Fruit fly (Drosophila melanogaster) whole organism, embryonic: ENCODE measurements around the gene CG10581.

Source experiments
- CG10267 ChIP-seq: fragments of 200-800 bp; sonication (Bioruptor generic); optimal IDR thresholded peaks from 2 replicates; lab custom pipeline; 2018; ENCODE audit warnings: missing biosample characterization, mild to moderate bottlenecking, missing genetic modification characterization, moderate library complexity
- CG11695 ChIP-seq: fragments of 200-800 bp; sonication (Bioruptor generic); IDR thresholded peaks from 3 replicates; pipeline ENCODE4 v1.3.6; 2022; ENCODE audit warnings: missing biosample characterization, missing genetic modification characterization
- CG12219 ChIP-seq: fragments of 200-800 bp; sonication (Bioruptor generic); optimal IDR thresholded peaks from 3 replicates; lab custom pipeline; 2018; ENCODE audit warnings: missing biosample characterization, mild to moderate bottlenecking, missing genetic modification characterization
- CG12659 ChIP-seq: fragments of 200-800 bp; sonication (Bioruptor generic); optimal IDR thresholded peaks from 3 replicates; lab custom pipeline; 2017; ENCODE audit warnings: mild to moderate bottlenecking, missing biosample characterization, missing genetic modification reagents, missing genetic modification characterization
- CG13894 ChIP-seq: fragments of 200-800 bp; sonication (Bioruptor generic); optimal IDR thresholded peaks from 3 replicates; lab custom pipeline; 2018; ENCODE audit warnings: missing biosample characterization, mild to moderate bottlenecking, missing genetic modification characterization, moderate library complexity
- CG15011 ChIP-seq: fragments of 200-800 bp; sonication (Bioruptor generic); optimal IDR thresholded peaks from 3 replicates; lab custom pipeline; 2018; ENCODE audit warnings: missing biosample characterization, mild to moderate bottlenecking, missing genetic modification characterization
- CG1647 ChIP-seq: fragments of 200-800 bp; sonication (Bioruptor generic); optimal IDR thresholded peaks from 3 replicates; lab custom pipeline; 2016; ENCODE audit warnings: missing biosample characterization, missing genetic modification characterization
- CG17186 ChIP-seq: fragments of 200-800 bp; sonication (Bioruptor generic); optimal IDR thresholded peaks from 3 replicates; lab custom pipeline; 2017; ENCODE audit warnings: missing biosample characterization, missing genetic modification reagents, missing genetic modification characterization
- CG17829 ChIP-seq: fragments of 200-800 bp; optimal IDR thresholded peaks from 2 replicates; lab custom pipeline; 2019; ENCODE audit warnings: missing biosample characterization, mild to moderate bottlenecking, missing genetic modification characterization, moderate library complexity
- CG18011 ChIP-seq: fragments of 200-800 bp; sonication (Bioruptor generic); optimal IDR thresholded peaks from 2 replicates; lab custom pipeline; 2017; ENCODE audit warnings: missing biosample characterization, missing genetic modification characterization, mild to moderate bottlenecking, moderate library complexity, missing genotype
- CG18599 ChIP-seq: fragments of 200-800 bp; sonication (Bioruptor generic); optimal IDR thresholded peaks from 3 replicates; lab custom pipeline; 2017; ENCODE audit warnings: missing biosample characterization, missing genetic modification characterization, mild to moderate bottlenecking, moderate library complexity, missing genetic modification reagents
- CG34422 ChIP-seq: fragments of 200-800 bp; sonication (Bioruptor generic); IDR thresholded peaks from 3 replicates; pipeline ENCODE4 v1.3.6; 2022; ENCODE audit warnings: missing biosample characterization, missing genetic modification characterization
- CG4282 ChIP-seq: fragments of 200-800 bp; sonication (Bioruptor generic); optimal IDR thresholded peaks from 2 replicates; lab custom pipeline; 2016; ENCODE audit warnings: missing biosample characterization, missing genetic modification characterization
- CG4617 ChIP-seq: fragments of 200-800 bp; sonication (Bioruptor generic); optimal IDR thresholded peaks from 3 replicates; lab custom pipeline; 2016; ENCODE audit warnings: missing biosample characterization, missing genetic modification characterization, borderline replicate concordance
- CG6765 ChIP-seq: fragments of 200-800 bp; sonication (Bioruptor generic); optimal IDR thresholded peaks from 3 replicates; lab custom pipeline; 2017; ENCODE audit warnings: missing biosample characterization, mild to moderate bottlenecking, missing genetic modification characterization
- CG7745 ChIP-seq: fragments of 200-800 bp; sonication (Bioruptor generic); optimal IDR thresholded peaks from 2 replicates; lab custom pipeline; 2018; ENCODE audit warnings: missing biosample characterization, mild to moderate bottlenecking, missing genetic modification characterization, moderate library complexity
- CG7928 ChIP-seq: fragments of 200-800 bp; sonication (Bioruptor generic); optimal IDR thresholded peaks from 2 replicates; lab custom pipeline; 2017; ENCODE audit warnings: missing biosample characterization, mild to moderate bottlenecking, missing genetic modification characterization
- CG8281 ChIP-seq: fragments of 200-800 bp; sonication (Bioruptor generic); optimal IDR thresholded peaks from 2 replicates; lab custom pipeline; 2018; ENCODE audit warnings: missing biosample characterization, mild to moderate bottlenecking, missing genetic modification characterization, moderate library complexity
- CHES-1-like ChIP-seq: fragments of 200-800 bp; sonication (Bioruptor generic); optimal IDR thresholded peaks from 2 replicates; lab custom pipeline; 2016; ENCODE audit warnings: missing biosample characterization, missing genetic modification characterization
- D19A ChIP-seq: fragments of 200-800 bp; optimal IDR thresholded peaks from 3 replicates; lab custom pipeline; 2019; ENCODE audit warnings: missing biosample characterization, mild to moderate bottlenecking, missing genetic modification characterization, moderate library complexity
- Dip3 ChIP-seq: fragments of 200-800 bp; sonication (Bioruptor generic); optimal IDR thresholded peaks from 3 replicates; lab custom pipeline; 2016; ENCODE audit warnings: missing biosample characterization, missing genetic modification characterization
- E2f1 ChIP-seq: fragments of 200-800 bp; sonication (Bioruptor generic); IDR thresholded peaks from 2 replicates; pipeline ENCODE4 v1.3.6; 2022; ENCODE audit warnings: missing biosample characterization, missing genetic modification characterization
- ERR ChIP-seq: fragments of 200-800 bp; sonication (Bioruptor generic); optimal IDR thresholded peaks from 2 replicates; lab custom pipeline; 2016; ENCODE audit warnings: missing biosample characterization, missing genetic modification characterization
- Eip74EF ChIP-seq, 2 experiments: fragments of 200-800 bp in 1 of 2; fragments of >200 bp in 1 of 2; sonication (Bioruptor generic) in 1 of 2; optimal IDR thresholded peaks; 2 replicates each; lab custom pipeline; 2017 to 2019; ENCODE audit warnings: missing biosample characterization in 2 of 2, missing genetic modification characterization in 2 of 2, mild to moderate bottlenecking in 1 of 2, moderate library complexity in 1 of 2
- GATAe ChIP-seq: fragments of 200-800 bp; sonication (Bioruptor generic); conservative IDR thresholded peaks from 2 replicates; pipeline ENCODE4 v1.3.6; 2022; ENCODE audit warnings: missing biosample characterization, missing genetic modification characterization
- H2.0 ChIP-seq: fragments of 200-800 bp; sonication (Bioruptor generic); IDR thresholded peaks from 2 replicates; pipeline ENCODE4 v1.3.6; 2022; ENCODE audit warnings: missing biosample characterization, missing genetic modification characterization
- Max ChIP-seq: fragments of 200-800 bp; sonication (Bioruptor generic); optimal IDR thresholded peaks from 2 replicates; lab custom pipeline; 2016; ENCODE audit warnings: missing biosample characterization, mild to moderate bottlenecking, missing genetic modification characterization
- Myb ChIP-seq: fragments of 200-800 bp; sonication (Bioruptor generic); optimal IDR thresholded peaks from 2 replicates; lab custom pipeline; 2016; ENCODE audit warnings: missing biosample characterization, missing genetic modification characterization
- Pdp1 ChIP-seq, 2 experiments: fragments of 200-800 bp; sonication (Bioruptor generic); optimal IDR thresholded peaks; 3 replicates each; lab custom pipeline; 2016; ENCODE audit warnings: missing biosample characterization in 2 of 2, missing genetic modification characterization in 2 of 2, mild to moderate bottlenecking in 1 of 2, moderate library complexity in 1 of 2
- Rx ChIP-seq: fragments of 200-800 bp; sonication (Bioruptor generic); IDR thresholded peaks from 2 replicates; pipeline ENCODE4 v1.3.6; 2022; ENCODE audit warnings: missing biosample characterization, missing genetic modification characterization
- amos ChIP-seq: fragments of 200-800 bp; sonication (Bioruptor generic); IDR thresholded peaks from 2 replicates; pipeline ENCODE4 v1.3.6; 2022; ENCODE audit warnings: missing biosample characterization, missing genetic modification characterization; ENCODE audit not compliant: partially characterized antibody
- ase ChIP-seq: fragments of 200-800 bp; sonication (Bioruptor generic); IDR thresholded peaks from 3 replicates; pipeline ENCODE4 v1.3.6; 2022; ENCODE audit warnings: missing biosample characterization, missing genetic modification characterization
- bsh ChIP-seq, 2 experiments: fragments of 200-800 bp; sonication (Bioruptor generic); optimal IDR thresholded peaks; 2 replicates each; lab custom pipeline; 2017 to 2018; ENCODE audit warnings: mild to moderate bottlenecking in 2 of 2, missing biosample characterization in 2 of 2, missing genetic modification characterization in 2 of 2, moderate library complexity in 1 of 2
- caup ChIP-seq: fragments of 200-800 bp; sonication (Bioruptor generic); optimal IDR thresholded peaks from 3 replicates; lab custom pipeline; 2017; ENCODE audit warnings: missing biosample characterization, mild to moderate bottlenecking, missing genetic modification characterization, moderate library complexity; ENCODE audit not compliant: severe bottlenecking
- dati ChIP-seq: fragments of 200-800 bp; sonication (Bioruptor generic); IDR thresholded peaks from 2 replicates; pipeline ENCODE4 v1.3.6; 2022; ENCODE audit warnings: missing biosample characterization, missing genetic modification characterization
- exex ChIP-seq: fragments of 200-800 bp; sonication (Bioruptor generic); optimal IDR thresholded peaks from 4 replicates; lab custom pipeline; 2018; ENCODE audit warnings: missing biosample characterization, mild to moderate bottlenecking, missing genetic modification characterization, moderate library complexity
- ftz-f1 ChIP-seq: fragments of 200-800 bp; sonication (Bioruptor generic); optimal IDR thresholded peaks from 2 replicates; lab custom pipeline; 2016; ENCODE audit warnings: missing biosample characterization, missing genetic modification characterization
- grau ChIP-seq: fragments of 200-800 bp; optimal IDR thresholded peaks from 3 replicates; lab custom pipeline; 2019; ENCODE audit warnings: missing biosample characterization, mild to moderate bottlenecking, missing genetic modification characterization, moderate library complexity
- hkb ChIP-seq, 2 experiments: fragments of 200-800 bp in 1 of 2; fragments of >200 bp in 1 of 2; sonication (Bioruptor generic) in 1 of 2; IDR thresholded peaks in 1 of 2; optimal IDR thresholded peaks in 1 of 2; 2 replicates each; pipeline versions ENCODE4 v1.3.6 to Lab custom; 2017 to 2022; ENCODE audit warnings: missing biosample characterization in 1 of 2, missing genetic modification characterization in 1 of 2
- jumu ChIP-seq: fragments of 200-800 bp; sonication (Bioruptor generic); optimal IDR thresholded peaks from 3 replicates; lab custom pipeline; 2016; ENCODE audit warnings: missing biosample characterization, missing genetic modification characterization
- nom ChIP-seq: fragments of 200-800 bp; sonication (Bioruptor generic); optimal IDR thresholded peaks from 2 replicates; lab custom pipeline; 2017; ENCODE audit warnings: missing biosample characterization, missing genetic modification characterization, mild to moderate bottlenecking, moderate library complexity, missing genetic modification reagents
- oc ChIP-seq: fragments of 200-800 bp; sonication (Bioruptor generic); optimal IDR thresholded peaks from 2 replicates; lab custom pipeline; 2018; ENCODE audit warnings: missing biosample characterization, mild to moderate bottlenecking, missing genetic modification characterization, moderate library complexity
- prd ChIP-seq, 3 experiments: fragments of >200 bp in 2 of 3; fragments of 200-800 bp in 1 of 3; sonication (Bioruptor generic) in 1 of 3; optimal IDR thresholded peaks in 2 of 3; IDR thresholded peaks in 1 of 3; 2 replicates in 2 of 3; 3 replicates in 1 of 3; pipeline versions ENCODE4 v1.3.6 to Lab custom; 2017 to 2022; ENCODE audit warnings: missing biosample characterization in 1 of 3, missing genetic modification characterization in 1 of 3
- ro ChIP-seq: fragments of 200-800 bp; sonication (Bioruptor generic); IDR thresholded peaks from 2 replicates; pipeline ENCODE4 v1.3.6; 2022; ENCODE audit warnings: missing biosample characterization, missing genetic modification characterization
- sens ChIP-seq: fragments of 200-800 bp; sonication (Bioruptor generic); peaks from one replicate; lab custom pipeline; 2016; ENCODE audit warnings: missing biosample characterization, missing genetic modification characterization
- toy ChIP-seq: fragments of 200-800 bp; sonication (Bioruptor generic); IDR thresholded peaks from 2 replicates; pipeline ENCODE4 v1.3.6; 2022; ENCODE audit warnings: missing biosample characterization, missing genetic modification characterization
- zen2 ChIP-seq: fragments of 200-800 bp; sonication (Bioruptor generic); IDR thresholded peaks from 3 replicates; pipeline ENCODE4 v1.3.6; 2022; ENCODE audit warnings: missing biosample characterization, missing genetic modification characterization; ENCODE audit not compliant: partially characterized antibody

CG10581 gene

DNA sequence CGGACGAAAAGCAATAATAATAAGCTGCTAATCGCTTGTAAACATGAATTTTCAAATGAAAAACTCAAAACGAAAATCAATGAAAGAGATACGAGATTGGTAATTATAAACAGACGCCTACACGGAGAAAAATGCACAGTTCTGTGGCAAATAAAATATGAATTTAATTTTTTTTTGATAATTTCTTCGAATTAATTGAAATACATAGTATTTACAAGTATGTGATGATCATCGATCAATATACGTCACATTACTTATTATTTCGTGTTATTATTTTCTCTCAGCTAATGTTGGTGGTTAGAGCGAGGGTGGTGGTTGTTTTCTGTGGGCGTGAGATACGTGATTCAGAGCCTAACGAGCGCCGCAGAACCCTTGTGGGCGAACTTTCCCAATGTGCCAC, 19.8 kb upstream of the CG10581 start (continued):
- TF ChIP-seq bsh (GFP tag; optimal IDR thresholded peaks at IDR 0.05; lab: Kevin White, UChicago) (peak in 1 of 2 experiments; percentile 85), CG10267 (tag; lab: Kevin White, UChicago) (peak; percentile 64), ro (GFP tag; lab: Robert Waterston, UW) (no peak), Rx (GFP tag; lab: Robert Waterston, UW) (peak; percentile 48), CG17829 (peak; percentile 74), GATAe (GFP tag; lab: Robert Waterston, UW) (no peak), amos (no peak), CG7745 (tag; lab: Kevin White, UChicago) (peak; percentile 11), H2.0 (peak; percentile 67), zen2 (no peak), jumu (GFP tag; lab: Kevin White, UChicago) (no peak), Max (GFP tag; lab: Kevin White, UChicago) (peak; percentile 65), oc (peak; percentile 83)

dm6 chr3L:21052191-21052951, 18.4 kb upstream of the CG10581 start:
- TF ChIP-seq dati (GFP tag; lab: Robert Waterston, UW) (peak; percentile 16; the same call in 1 of the 2 replicates), ftz-f1 (GFP tag; lab: Kevin White, UChicago) (no peak), CG4282 (GFP tag; lab: Kevin White, UChicago) (no peak), CG15011 (GFP tag; lab: Kevin White, UChicago) (no peak), Dip3 (GFP tag; lab: Kevin White, UChicago) (no peak), Pdp1 (GFP tag; optimal IDR thresholded peaks at IDR 0.05; lab: Kevin White, UChicago) (no peak), prd (optimal IDR thresholded peaks at IDR 0.05; lab: Kevin White, UChicago) (no peak), prd (GFP tag; IDR thresholded peaks at IDR 0.05; lab: Robert Waterston, UW) (no peak), Eip74EF (GFP tag; optimal IDR thresholded peaks at IDR 0.05; lab: Kevin White, UChicago) (no peak), CG6765 (no peak), sens (peak; percentile 44), exex (tag; lab: Kevin White, UChicago) (no peak), nom (GFP tag; lab: Kevin White, UChicago) (peak; percentile 11), CG12659 (GFP tag; lab: Kevin White, UChicago) (no peak), CG4617 (GFP tag; lab: Kevin White, UChicago) (no peak), D19A (no peak), CG18011 (GFP tag; lab: Kevin White, UChicago) (no peak), hkb (optimal IDR thresholded peaks at IDR 0.05; lab: Kevin White, UChicago) (no peak), hkb (GFP tag; IDR thresholded peaks at IDR 0.05; lab: Robert Waterston, UW) (no peak), CG1647 (GFP tag; lab: Kevin White, UChicago) (no peak), CG13894 (tag; lab: Kevin White, UChicago) (peak; percentile 13), toy (GFP tag; lab: Robert Waterston, UW) (no peak), CG17186 (no peak), caup (GFP tag; lab: Kevin White, UChicago) (no peak), Myb (GFP tag; lab: Kevin White, UChicago) (no peak), CG12219 (no peak), CG17829 (no peak), CG18599 (GFP tag; lab: Kevin White, UChicago) (peak; percentile 11), CG7928 (GFP tag; lab: Kevin White, UChicago) (no peak), E2f1 (GFP tag; lab: Robert Waterston, UW) (no peak), CG11695 (GFP tag; lab: Robert Waterston, UW) (no peak), grau (tag; lab: Kevin White, UChicago) (no peak), ERR (GFP tag; lab: Kevin White, UChicago) (no peak), CG8281 (tag; lab: Kevin White, UChicago) (no peak), ase (GFP tag; lab: Robert Waterston, UW) (0 out of 3 replicates have a peak, but pooled peaks have one; percentile 16), CHES-1-like (no peak), CG34422 (GFP tag; lab: Robert Waterston, UW) (peak; percentile 75; the same call in 1 of the 3 replicates)
